Worm (Caenorhabditis elegans) whole organism, early embryonic: ENCODE data around the gene F23B12.1.

Experiments
- B0310.2 ChIP-seq: sonication (generic microtip); optimal IDR thresholded peaks from 2 replicates; lab custom pipeline; 2016; ENCODE audit warnings: mild to moderate bottlenecking, missing genetic modification characterization, missing compliant biosample characterization
- F13C5.2 ChIP-seq: sonication (generic microtip); optimal IDR thresholded peaks from 2 replicates; lab custom pipeline; 2017; ENCODE audit warnings: mild to moderate bottlenecking, missing genetic modification characterization, inconsistent platforms, missing compliant biosample characterization
- ama-1 ChIP-seq: fragments of 150-350 bp; optimal IDR thresholded peaks from 2 replicates; lab custom pipeline; 2014
- ets-7 ChIP-seq: sonication (generic microtip); optimal IDR thresholded peaks from 2 replicates; lab custom pipeline; 2016; ENCODE audit warnings: missing genotype, missing genetic modification characterization, missing compliant biosample characterization
- pes-1 ChIP-seq: fragments of 200-800 bp; sonication (Bioruptor generic); IDR thresholded peaks from 2 replicates; pipeline ENCODE4 v1.3.6; 2022; ENCODE audit warnings: missing genetic modification reagents, missing genetic modification characterization, missing compliant biosample characterization
- tbx-11 ChIP-seq: fragments of 200-800 bp; sonication (Bioruptor generic); IDR thresholded peaks from 2 replicates; pipeline ENCODE4 v1.3.6; 2022; ENCODE audit warnings: missing genetic modification characterization, missing compliant biosample characterization

DNA sequence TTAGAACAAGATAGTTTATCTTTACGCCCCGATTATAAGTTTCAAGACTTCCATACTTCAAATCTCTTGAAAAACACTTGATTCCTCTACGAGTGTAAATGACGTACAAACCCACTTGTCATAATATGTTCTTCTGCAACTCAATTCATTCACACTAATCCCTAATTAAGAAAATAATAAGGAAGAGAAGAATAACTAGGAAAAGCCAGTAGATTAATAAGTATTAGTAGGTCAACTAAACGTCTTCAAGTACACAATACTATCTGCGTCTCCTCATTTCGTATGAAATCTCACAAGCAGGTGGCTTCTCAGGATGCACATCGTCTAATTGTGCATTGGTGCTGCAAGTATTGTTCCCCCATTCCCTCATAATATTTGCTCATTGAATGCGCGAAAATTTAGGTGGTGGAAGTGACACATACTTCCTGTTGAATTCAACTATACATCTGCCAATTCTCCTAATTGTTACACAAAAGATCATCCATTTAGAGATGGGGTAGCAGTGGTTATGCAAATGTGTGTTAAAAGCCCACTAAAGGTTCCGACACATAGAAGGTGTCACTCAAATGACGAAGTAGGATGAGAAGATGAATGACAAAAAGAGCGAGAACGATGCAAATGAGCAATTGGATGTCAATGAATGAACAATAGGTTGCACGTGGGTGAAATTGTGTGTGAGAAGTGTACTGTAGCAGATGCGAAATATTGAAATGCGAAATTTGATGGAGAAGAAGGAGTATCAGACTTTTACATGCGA lies 1.7 kb upstream of the F23B12.1 start:
- no peak for TF ChIP-seq F13C5.2
- TF ChIP-seq ama-1 = no peak
- TF ChIP-seq tbx-11 (GFP tag; lab: Robert Waterston, UW) = no peak
- TF ChIP-seq pes-1 (GFP tag; lab: Robert Waterston, UW) = no peak
- no peak for TF ChIP-seq ets-7
- TF ChIP-seq B0310.2 (tag; lab: Kevin White, UChicago) = no peak
